Fruit fly (Drosophila melanogaster): ENCODE measurements around the gene CG13737.

CG13737 gene

dm6 chr3L:13859688-13860373, 19.0 kb upstream of the CG13737 start (continued):
- TF ChIP-seq CG13296 (GFP tag; optimal IDR thresholded peaks at IDR 0.05) (no peak), Gug (GFP tag; IDR thresholded peaks at IDR 0.05) (no peak), CG33557 (GFP tag; optimal IDR thresholded peaks at IDR 0.05) (no peak), CG13624 (GFP tag; optimal IDR thresholded peaks at IDR 0.05) (no peak), CG14860 (GFP tag; IDR thresholded peaks at IDR 0.05; ENCODE audit: partially characterized antibody) (0 out of 3 replicates have a peak, but pooled peaks have one; percentile 37), pan (optimal IDR thresholded peaks at IDR 0.05) (no peak), pan (GFP tag; optimal IDR thresholded peaks at IDR 0.05 in 1 of 2, IDR thresholded peaks at IDR 0.05 in 1 of 2) (no peak), sens (GFP tag) (peak; percentile 74), CG18262 (tag; optimal IDR thresholded peaks at IDR 0.05) (no peak), nerfin-2 (GFP tag; IDR thresholded peaks at IDR 0.05; ENCODE audit: partially characterized antibody) (no peak), hb (GFP tag; IDR thresholded peaks at IDR 0.05; ENCODE audit: partially characterized antibody) (no peak), Atf6 (GFP tag; IDR thresholded peaks at IDR 0.05) (no peak), ems (GFP tag; optimal IDR thresholded peaks at IDR 0.05) (no peak), zen (tag; optimal IDR thresholded peaks at IDR 0.05) (peak; percentile 3), CG42726 (GFP tag; IDR thresholded peaks at IDR 0.05; ENCODE audit: partially characterized antibody) (0 out of 2 replicates have a peak, but pooled peaks have one; percentile 37)

- peak; percentile 71 for TF ChIP-seq slp2 (GFP tag; optimal IDR thresholded peaks at IDR 0.05)
- TF ChIP-seq z (GFP tag; IDR thresholded peaks at IDR 0.05) = peak; percentile 60; the same call in 2 of the 3 replicates
- peak; percentile 72 for TF ChIP-seq CG9876 (GFP tag; optimal IDR thresholded peaks at IDR 0.05)
- no peak; the same call in 1 of the 3 replicates for TF ChIP-seq CG2889 (GFP tag; IDR thresholded peaks at IDR 0.05)
- no peak for TF ChIP-seq Dp (GFP tag; optimal IDR thresholded peaks at IDR 0.05)
- TF ChIP-seq CG10267 (tag; optimal IDR thresholded peaks at IDR 0.05) = no peak
- TF ChIP-seq CG1024 (GFP tag; IDR thresholded peaks at IDR 0.05) = no peak
- no peak for TF ChIP-seq CG30020 (tag; optimal IDR thresholded peaks at IDR 0.05)
- TF ChIP-seq CG5953 (GFP tag; IDR thresholded peaks at IDR 0.05) = peak; percentile 92
- TF ChIP-seq tx (GFP tag; optimal IDR thresholded peaks at IDR 0.05) = peak; percentile 89
- TF ChIP-seq cad (GFP tag; optimal IDR thresholded peaks at IDR 0.05) = no peak
- peak; percentile 76 for TF ChIP-seq Side (GFP tag; optimal IDR thresholded peaks at IDR 0.05)
- peak; percentile 67 for TF ChIP-seq croc (GFP tag; conservative IDR thresholded peaks at IDR 0.05)
- TF ChIP-seq CoRest (tag; optimal IDR thresholded peaks at IDR 0.05) = peak; percentile 84
- no peak for TF ChIP-seq stwl (tag; optimal IDR thresholded peaks at IDR 0.05)
- peak; percentile 40 for TF ChIP-seq odd (GFP tag; optimal IDR thresholded peaks at IDR 0.05)
- no peak for TF ChIP-seq CG8359 (GFP tag; optimal IDR thresholded peaks at IDR 0.05; ENCODE audit: borderline replicate concordance)
- TF ChIP-seq Ptx1 (GFP tag; IDR thresholded peaks at IDR 0.05) = no peak; the same call in none of the 2 replicates
- TF ChIP-seq CG2678 (tag; optimal IDR thresholded peaks at IDR 0.05) = peak; percentile 90
- TF ChIP-seq CG30403 (GFP tag; optimal IDR thresholded peaks at IDR 0.05) = peak; percentile 88
- peak; percentile 70 for TF ChIP-seq p53 (GFP tag; optimal IDR thresholded peaks at IDR 0.05)
- TF ChIP-seq CG11093 (GFP tag; IDR thresholded peaks at IDR 0.05) = peak; percentile 71; the same call in 2 of the 3 replicates
- TF ChIP-seq Dll (GFP tag; IDR thresholded peaks at IDR 0.05; ENCODE audit: partially characterized antibody) = no peak
- TF ChIP-seq so (GFP tag; IDR thresholded peaks at IDR 0.05) = peak; percentile 92
- TF ChIP-seq Dip2 (GFP tag; IDR thresholded peaks at IDR 0.05) = no peak
- TF ChIP-seq Ravus (GFP tag; IDR thresholded peaks at IDR 0.05) = no peak
- no peak for TF ChIP-seq CG9727 (GFP tag; optimal IDR thresholded peaks at IDR 0.05)
- TF ChIP-seq CG31441 (GFP tag; IDR thresholded peaks at IDR 0.05) = peak; percentile 56; the same call in 1 of the 2 replicates
- TF ChIP-seq Bgb (GFP tag; IDR thresholded peaks at IDR 0.05; ENCODE audit: partially characterized antibody) = peak; percentile 90
- no peak for TF ChIP-seq CG10431 (GFP tag; optimal IDR thresholded peaks at IDR 0.05)
- no peak for TF ChIP-seq eve (GFP tag; optimal IDR thresholded peaks at IDR 0.05)
- peak; percentile 98 for TF ChIP-seq CG12769 (tag; optimal IDR thresholded peaks at IDR 0.05)
- peak; percentile 63 for TF ChIP-seq CG1529 (GFP tag; optimal IDR thresholded peaks at IDR 0.05)
- TF ChIP-seq D (optimal IDR thresholded peaks at IDR 0.05) = no peak
- no peak for TF ChIP-seq D (GFP tag; optimal IDR thresholded peaks at IDR 0.05)
Measured at dm6 chr3L:13862403-13862802, 16.4 kb upstream of the CG13737 start.
